Worm (Caenorhabditis elegans) whole organism, late embryonic: ENCODE results near the gene spp-4.

Experiments used
- ama-1 ChIP-seq: fragments of 150-350 bp; optimal IDR thresholded peaks from 2 replicates; lab custom pipeline; 2014
- ets-4 ChIP-seq: sonication (generic microtip); optimal IDR thresholded peaks from 2 replicates; lab custom pipeline; 2016; ENCODE audit warnings: missing genetic modification characterization, missing compliant biosample characterization
- gmeb-2 ChIP-seq: sonication (generic microtip); optimal IDR thresholded peaks from 2 replicates; lab custom pipeline; 2016; ENCODE audit warnings: missing genetic modification characterization, inconsistent platforms, missing compliant biosample characterization
- hlh-30 ChIP-seq: sonication (generic microtip); optimal IDR thresholded peaks from 2 replicates; lab custom pipeline; 2017; ENCODE audit warnings: antibody characterized with exemption, missing genetic modification characterization, missing compliant biosample characterization; ENCODE audit not compliant: insufficient read depth
- nhr-11 ChIP-seq: fragments of 150-350 bp; optimal IDR thresholded peaks from 2 replicates; lab custom pipeline; 2014; ENCODE audit warnings: missing biosample characterization, missing genetic modification characterization
- pha-4 ChIP-seq: fragments of 150-350 bp; optimal IDR thresholded peaks from 2 replicates; lab custom pipeline; 2018; ENCODE audit warnings: missing biosample characterization, missing genetic modification reagents, missing genetic modification characterization

DNA sequence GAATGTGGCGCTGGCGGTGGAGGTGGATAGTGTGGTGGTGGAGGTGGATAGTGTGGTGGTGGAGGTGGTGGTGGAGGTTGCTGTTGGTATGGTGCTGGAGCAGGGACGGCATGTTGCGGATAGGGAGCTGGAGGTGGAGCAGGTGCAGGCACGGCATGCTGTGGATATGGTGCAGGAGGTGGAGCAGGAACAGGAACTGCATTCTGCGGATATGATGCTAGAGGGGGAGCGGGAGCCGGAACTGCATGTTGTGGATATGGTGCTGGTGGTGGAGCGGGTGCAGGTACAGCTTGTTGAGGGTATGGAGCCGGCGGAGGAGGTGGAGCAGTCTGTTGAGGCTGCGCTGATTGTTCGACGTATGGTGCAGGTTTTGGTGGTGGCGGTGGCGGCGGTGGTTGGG is 49.6 kb downstream of the spp-4 start:
- TF ChIP-seq ama-1 (lab: Kevin White, UChicago), result no peak
- no peak for TF ChIP-seq nhr-11 (tag; lab: Kevin White, UChicago)
- TF ChIP-seq gmeb-2 (tag; lab: Kevin White, UChicago), result no peak
- no peak for TF ChIP-seq hlh-30 (tag; lab: Kevin White, UChicago)
- no peak for TF ChIP-seq ets-4 (tag; lab: Kevin White, UChicago)
- TF ChIP-seq pha-4, result no peak
